Worm (Caenorhabditis elegans): Measurements from ENCODE around the gene nspb-7.

- TF ChIP-seq madf-3 (GFP tag; IDR thresholded peaks at IDR 0.05), result no peak
- no peak for TF ChIP-seq tbx-9 (tag; optimal IDR thresholded peaks at IDR 0.05; ENCODE audit: borderline replicate concordance)
- TF ChIP-seq ztf-6 (GFP tag; IDR thresholded peaks at IDR 0.05), result no peak
- no peak for TF ChIP-seq sptf-2 (GFP tag; optimal IDR thresholded peaks at IDR 0.05)
- no peak for TF ChIP-seq cebp-2 (GFP tag; IDR thresholded peaks at IDR 0.05)
- no peak for TF ChIP-seq Y95B8A.8 (GFP tag; IDR thresholded peaks at IDR 0.05)
- no peak for TF ChIP-seq ceh-79 (tag; optimal IDR thresholded peaks at IDR 0.05)
- TF ChIP-seq F37B4.10 (GFP tag; IDR thresholded peaks at IDR 0.05), result no peak
- no peak for TF ChIP-seq sea-2 (GFP tag; IDR thresholded peaks at IDR 0.05)
These were observed 37.6 kb downstream of the nspb-7 start, which contains the start of gene mltn-9 for ce11 chrII:14615735-14616134.

Measured in whole organism, young adult.